Worm (Caenorhabditis elegans): ENCODE data around the gene pals-28.

pals-28 gene

DNA sequence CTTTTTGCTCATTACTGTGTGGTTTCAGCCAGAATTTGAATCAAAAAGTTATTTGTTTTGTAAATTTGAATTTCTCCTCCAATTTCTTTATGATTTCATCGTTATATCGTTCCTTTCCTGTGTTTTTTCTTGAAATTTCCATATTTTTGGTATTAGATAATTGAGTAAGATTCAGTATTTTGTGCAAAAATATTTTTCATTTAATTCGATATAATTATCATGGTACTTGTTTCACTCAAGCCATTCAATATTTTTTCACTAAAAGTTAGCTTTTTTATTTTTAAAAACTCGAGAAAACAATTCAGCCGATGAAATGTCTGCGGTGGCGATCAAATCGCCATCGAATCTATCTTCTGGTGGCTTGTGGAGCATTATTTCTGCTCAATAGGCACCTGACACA is 39.6 kb upstream of the pals-28 start, which contains the start of gene hse-5:
hse-5 (plus strand) TSS at position 301 of the 400 bp plus-strand sequence.
- TF ChIP-seq sma-3 (GFP tag; optimal IDR thresholded peaks at IDR 0.05) (no peak), nhr-12 (tag; optimal IDR thresholded peaks at IDR 0.05) (no peak), nhr-237 (tag; optimal IDR thresholded peaks at IDR 0.05) (no peak), unc-39 (tag; optimal IDR thresholded peaks at IDR 0.05) (no peak), nhr-77 (tag; optimal IDR thresholded peaks at IDR 0.05) (no peak), nhr-25 (tag; optimal IDR thresholded peaks at IDR 0.05) (no peak), lsy-2 (tag; optimal IDR thresholded peaks at IDR 0.05) (no peak), Y55F3AM.14 (GFP tag; optimal IDR thresholded peaks at IDR 0.05) (no peak), mbf-1 (tag; optimal IDR thresholded peaks at IDR 0.05) (no peak)

DNA sequence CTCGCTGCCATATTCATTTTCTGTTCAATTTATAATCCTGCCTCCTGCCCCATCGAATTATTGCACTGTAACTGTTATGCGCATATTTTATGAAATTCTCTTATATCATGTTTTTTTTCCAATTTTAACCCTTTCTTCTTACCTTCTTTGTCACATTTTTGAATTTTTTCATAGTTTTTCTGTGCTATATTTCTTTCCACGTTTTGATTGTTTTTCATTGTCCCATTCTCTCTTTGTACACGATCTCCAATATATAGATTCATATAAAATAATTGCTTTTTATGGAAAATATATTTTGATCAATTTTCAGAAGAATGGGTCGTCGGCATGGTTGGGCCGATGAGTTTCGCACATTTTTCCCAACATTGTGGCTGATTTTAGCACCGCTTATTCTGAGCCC is 34.8 kb upstream of the pals-28 start, which contains the start of gene B0285.6:
B0285.6 (plus strand) TSS at position 301 of the 400 bp plus-strand sequence.
- TF ChIP-seq gmeb-1 (tag; optimal IDR thresholded peaks at IDR 0.05): no peak
- TF ChIP-seq ama-1 (optimal IDR thresholded peaks at IDR 0.05): no peak
- TF ChIP-seq fos-1 (tag; optimal IDR thresholded peaks at IDR 0.05): no peak
- no peak for TF ChIP-seq nhr-25 (tag; optimal IDR thresholded peaks at IDR 0.05)
- TF ChIP-seq nhr-10 (tag; optimal IDR thresholded peaks at IDR 0.05): no peak
- no peak for TF ChIP-seq C34F6.9 (tag; optimal IDR thresholded peaks at IDR 0.05)
- TF ChIP-seq ztf-11 (tag; optimal IDR thresholded peaks at IDR 0.05): no peak
- TF ChIP-seq F13H6.1 (tag; optimal IDR thresholded peaks at IDR 0.05): no peak
- TF ChIP-seq elt-1 (tag; optimal IDR thresholded peaks at IDR 0.05): no peak
- no peak for TF ChIP-seq alr-1 (tag; optimal IDR thresholded peaks at IDR 0.05)
- TF ChIP-seq nhr-12 (tag; optimal IDR thresholded peaks at IDR 0.05): no peak
- no peak for TF ChIP-seq skn-1 (tag; optimal IDR thresholded peaks at IDR 0.05)
- TF ChIP-seq mdl-1 (tag; optimal IDR thresholded peaks at IDR 0.05): no peak
- TF ChIP-seq nhr-6 (tag; optimal IDR thresholded peaks at IDR 0.05): no peak
- no peak for TF ChIP-seq lsy-2 (tag; optimal IDR thresholded peaks at IDR 0.05)

DNA sequence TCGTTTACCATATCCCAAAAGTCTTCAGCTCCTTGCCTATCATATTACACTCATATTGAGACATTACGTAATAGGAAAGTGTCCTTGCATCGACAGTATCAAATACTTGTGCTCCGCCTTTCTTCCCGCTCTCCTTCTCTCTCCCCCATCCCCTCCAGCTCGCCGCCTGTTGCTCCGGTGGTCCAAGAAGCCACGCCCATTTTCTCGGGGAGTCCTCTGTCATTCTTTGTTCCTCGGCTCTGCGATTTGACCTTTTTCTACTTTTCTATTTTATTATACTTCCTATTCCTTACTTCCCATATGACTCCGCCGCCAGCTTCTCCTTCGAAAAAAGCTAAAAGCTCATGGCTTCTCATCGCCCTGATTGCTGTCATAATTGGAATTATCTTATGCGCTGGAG is 28.2 kb upstream of the pals-28 start, which contains the start of gene mnp-1:
mnp-1 (plus strand) TSS at position 211 of the 400 bp plus-strand sequence.
- TF ChIP-seq lin-13 (GFP tag; optimal IDR thresholded peaks at IDR 0.05): no peak
- no peak for TF ChIP-seq C34F6.9 (tag; optimal IDR thresholded peaks at IDR 0.05)
- TF ChIP-seq fos-1 (tag; optimal IDR thresholded peaks at IDR 0.05): no peak
- no peak for TF ChIP-seq snpc-4 (tag; optimal IDR thresholded peaks at IDR 0.05)
- no peak for TF ChIP-seq peb-1 (tag; optimal IDR thresholded peaks at IDR 0.05)
- TF ChIP-seq nhr-6 (tag; optimal IDR thresholded peaks at IDR 0.05): no peak
- TF ChIP-seq unc-55 (GFP tag; optimal IDR thresholded peaks at IDR 0.05): no peak
- no peak for TF ChIP-seq ama-1 (optimal IDR thresholded peaks at IDR 0.05)
- no peak for TF ChIP-seq aly-2 (tag; optimal IDR thresholded peaks at IDR 0.05)
- TF ChIP-seq nhr-25 (tag; optimal IDR thresholded peaks at IDR 0.05): no peak
- no peak for TF ChIP-seq ceh-16 (tag; optimal IDR thresholded peaks at IDR 0.05)
- TF ChIP-seq nhr-77 (tag; optimal IDR thresholded peaks at IDR 0.05): no peak
- no peak for TF ChIP-seq nhr-21 (tag; optimal IDR thresholded peaks at IDR 0.05)
- TF ChIP-seq mbf-1 (tag; optimal IDR thresholded peaks at IDR 0.05): no peak
- TF ChIP-seq nhr-237 (tag; optimal IDR thresholded peaks at IDR 0.05): no peak
- no peak for TF ChIP-seq nhr-10 (tag; optimal IDR thresholded peaks at IDR 0.05)

DNA sequence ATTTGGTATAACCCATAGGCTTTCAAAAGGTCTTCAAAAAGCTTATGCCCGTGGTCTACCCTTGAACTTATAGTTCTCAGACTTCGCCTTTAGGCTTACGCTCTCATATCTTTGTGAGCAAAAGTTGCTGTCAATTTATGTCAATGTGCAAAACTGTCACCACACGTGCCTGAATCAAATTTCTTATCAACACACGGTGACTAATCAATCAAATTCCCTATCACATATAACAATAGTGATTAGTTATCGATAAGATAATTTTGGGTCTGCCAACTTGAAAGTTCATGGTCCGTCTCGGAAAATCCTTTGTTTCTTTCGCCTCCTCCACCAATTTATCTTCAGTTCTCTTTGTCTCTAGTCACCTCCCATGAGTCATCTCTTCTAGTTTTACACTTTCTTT is 27.1 kb upstream of the pals-28 start:
- TF ChIP-seq mdl-1 (tag; optimal IDR thresholded peaks at IDR 0.05) (no peak), unc-62 (GFP tag; optimal IDR thresholded peaks at IDR 0.05) (no peak), fos-1 (tag; optimal IDR thresholded peaks at IDR 0.05) (peak; percentile 78), nhr-129 (tag; optimal IDR thresholded peaks at IDR 0.05) (peak; percentile 22), F13H6.1 (tag; optimal IDR thresholded peaks at IDR 0.05) (no peak), crh-2 (tag; optimal IDR thresholded peaks at IDR 0.05) (no peak)

DNA sequence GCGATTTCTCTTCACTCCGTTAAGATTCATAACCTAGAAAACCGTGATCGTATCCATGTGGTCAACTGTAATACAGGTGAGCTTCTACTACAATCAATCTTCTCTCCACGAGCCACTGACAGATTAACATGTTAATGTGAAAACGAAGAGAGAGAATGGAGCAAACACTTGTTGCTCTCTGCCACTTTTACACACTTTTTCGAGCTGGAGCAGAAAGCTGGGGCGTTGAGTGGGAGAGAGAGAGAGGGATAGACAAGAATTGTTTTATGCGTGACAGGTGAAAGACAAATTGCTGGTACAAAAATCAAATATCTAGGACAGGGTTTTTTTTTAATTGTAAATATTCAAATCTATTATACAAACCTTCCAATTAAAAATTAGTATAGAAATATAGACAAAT is 26.2 kb upstream of the pals-28 start:
- peak in 1 of 2 experiments; percentile 15 for TF ChIP-seq lsy-2 (tag; optimal IDR thresholded peaks at IDR 0.05)
- peak; percentile 49 for TF ChIP-seq mab-5 (tag; optimal IDR thresholded peaks at IDR 0.05)
- peak; percentile 3 for TF ChIP-seq sma-9 (GFP tag; optimal IDR thresholded peaks at IDR 0.05)
- TF ChIP-seq sma-9 (tag; optimal IDR thresholded peaks at IDR 0.05): no peak
- no peak for TF ChIP-seq ZK546.5 (tag; optimal IDR thresholded peaks at IDR 0.05)
- peak; percentile 45 for TF ChIP-seq F13H6.1 (tag; optimal IDR thresholded peaks at IDR 0.05)
- no peak for TF ChIP-seq nhr-6 (tag; optimal IDR thresholded peaks at IDR 0.05)
- TF ChIP-seq ceh-82 (tag; optimal IDR thresholded peaks at IDR 0.05): no peak

All from whole organism, L2 larva.